Worm (Caenorhabditis elegans): Measurements from ENCODE around the gene chmp-7.

DNA sequence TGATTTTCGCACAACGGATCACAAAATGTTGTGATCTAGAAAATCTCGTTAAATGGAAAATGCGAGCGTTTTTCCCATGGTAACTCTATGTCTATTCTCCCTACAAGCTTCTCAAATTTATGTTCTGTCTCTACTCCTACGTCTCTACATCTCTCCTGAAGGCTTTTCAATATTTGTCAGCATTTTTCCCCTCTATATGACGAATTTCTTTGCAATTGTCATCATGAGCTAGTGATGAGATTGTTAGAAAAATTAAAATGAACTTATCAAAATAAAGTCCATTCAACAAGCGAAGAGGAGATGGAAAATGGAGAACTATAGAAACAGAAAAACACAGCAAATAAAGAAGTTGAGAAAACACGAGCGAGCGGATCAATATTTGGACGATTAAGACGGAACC lies 16.0 kb upstream of the chmp-7 start:
- TF ChIP-seq nhr-237 (tag; optimal IDR thresholded peaks at IDR 0.05) (no peak), fkh-10 (GFP tag; optimal IDR thresholded peaks at IDR 0.05) (no peak), nhr-11 (tag; optimal IDR thresholded peaks at IDR 0.05) (no peak), nhr-76 (tag; optimal IDR thresholded peaks at IDR 0.05) (no peak), elt-3 (tag; optimal IDR thresholded peaks at IDR 0.05) (no peak), ztf-11 (tag; optimal IDR thresholded peaks at IDR 0.05) (no peak), pqm-1 (tag; optimal IDR thresholded peaks at IDR 0.05) (no peak), nhr-77 (tag; optimal IDR thresholded peaks at IDR 0.05) (no peak), nhr-28 (tag; optimal IDR thresholded peaks at IDR 0.05) (no peak)
